Fruit fly (Drosophila melanogaster): Measurements from ENCODE around the gene osk.

The osk gene

DNA sequence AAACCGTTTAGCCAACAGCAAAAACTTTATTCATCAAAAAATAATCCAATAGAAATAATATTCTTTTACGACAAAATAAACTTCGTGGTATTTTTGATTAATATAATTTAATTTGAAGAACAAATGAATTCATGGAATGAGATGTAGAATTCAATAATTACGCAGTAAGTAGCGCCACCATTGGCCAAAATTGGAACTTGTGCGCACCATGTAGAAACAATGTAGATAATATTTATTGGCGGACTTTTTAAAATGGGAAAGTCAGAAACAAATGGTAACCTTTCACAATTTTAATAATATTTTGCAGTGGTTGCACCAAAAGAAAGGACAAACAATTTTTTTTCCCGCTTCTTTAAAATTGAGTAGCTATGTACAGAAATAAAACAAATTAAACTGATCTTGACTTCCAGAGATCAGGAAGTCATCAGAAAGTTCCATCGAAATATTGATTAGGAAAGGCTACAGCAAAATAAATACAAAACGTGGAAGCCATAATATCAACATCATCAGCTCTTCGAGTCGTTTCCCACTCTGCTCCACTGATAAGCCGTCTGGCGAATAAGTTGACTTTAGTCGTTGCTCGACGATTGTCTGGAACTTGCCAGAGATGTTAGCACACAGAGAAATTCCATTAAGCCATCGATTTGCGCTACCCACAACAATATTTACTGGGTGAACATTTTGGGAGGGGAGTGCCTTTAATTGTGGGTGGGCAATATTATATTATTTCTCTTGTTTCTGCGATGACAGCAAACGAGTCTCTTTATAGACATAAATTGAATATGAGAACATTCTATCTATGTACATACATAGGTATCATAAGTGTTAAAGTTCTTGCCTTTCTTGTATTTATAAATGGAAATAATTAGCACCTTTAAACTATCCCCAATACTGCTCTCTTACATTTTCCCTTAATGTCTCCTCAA is 45.2 kb downstream of the osk start:
- TF ChIP-seq Rel (GFP tag; optimal IDR thresholded peaks at IDR 0.05) (no peak), Rel (tag; optimal IDR thresholded peaks at IDR 0.05) (no peak), foxo (GFP tag; optimal IDR thresholded peaks at IDR 0.05) (peak in 1 of 2 experiments; percentile 7), brk (GFP tag; optimal IDR thresholded peaks at IDR 0.05) (peak; percentile 13), h (GFP tag; optimal IDR thresholded peaks at IDR 0.05) (peak; percentile 13), fru (GFP tag; optimal IDR thresholded peaks at IDR 0.05) (peak; percentile 23)

- no peak for TF ChIP-seq Hr78 (GFP tag; optimal IDR thresholded peaks at IDR 0.05)
- no peak for TF ChIP-seq CG9705 (GFP tag; optimal IDR thresholded peaks at IDR 0.05)
- TF ChIP-seq sv (GFP tag; optimal IDR thresholded peaks at IDR 0.05): no peak
- no peak for TF ChIP-seq jim (GFP tag; optimal IDR thresholded peaks at IDR 0.05)
- TF ChIP-seq Jra (GFP tag; optimal IDR thresholded peaks at IDR 0.05): no peak
- no peak for TF ChIP-seq GATAd (GFP tag; optimal IDR thresholded peaks at IDR 0.05)
- no peak for TF ChIP-seq Hr83 (GFP tag; optimal IDR thresholded peaks at IDR 0.05; ENCODE audit: poor library complexity, severe bottlenecking)
- TF ChIP-seq OdsH (GFP tag; optimal IDR thresholded peaks at IDR 0.05): no peak
- TF ChIP-seq dsf (GFP tag; optimal IDR thresholded peaks at IDR 0.05; ENCODE audit: borderline replicate concordance): no peak
- TF ChIP-seq Dif (GFP tag; optimal IDR thresholded peaks at IDR 0.05; ENCODE audit: partially characterized antibody): peak; percentile 67
- TF ChIP-seq foxo (GFP tag; optimal IDR thresholded peaks at IDR 0.05): no peak
- TF ChIP-seq brk (GFP tag; optimal IDR thresholded peaks at IDR 0.05): no peak
- TF ChIP-seq dl (GFP tag; optimal IDR thresholded peaks at IDR 0.05; ENCODE audit: insufficient read depth in 1 of 2, partially characterized antibody in 2 of 2): peak; percentile 59 to 60
- TF ChIP-seq Hnf4 (GFP tag; optimal IDR thresholded peaks at IDR 0.05): no peak
Observed at dm6 chr3R:8980776-8981165, 45.8 kb downstream of the osk start, which contains the start of gene CAHbeta. TSS of gene CAHbeta (plus strand) at chr3R:8980860.

DNA sequence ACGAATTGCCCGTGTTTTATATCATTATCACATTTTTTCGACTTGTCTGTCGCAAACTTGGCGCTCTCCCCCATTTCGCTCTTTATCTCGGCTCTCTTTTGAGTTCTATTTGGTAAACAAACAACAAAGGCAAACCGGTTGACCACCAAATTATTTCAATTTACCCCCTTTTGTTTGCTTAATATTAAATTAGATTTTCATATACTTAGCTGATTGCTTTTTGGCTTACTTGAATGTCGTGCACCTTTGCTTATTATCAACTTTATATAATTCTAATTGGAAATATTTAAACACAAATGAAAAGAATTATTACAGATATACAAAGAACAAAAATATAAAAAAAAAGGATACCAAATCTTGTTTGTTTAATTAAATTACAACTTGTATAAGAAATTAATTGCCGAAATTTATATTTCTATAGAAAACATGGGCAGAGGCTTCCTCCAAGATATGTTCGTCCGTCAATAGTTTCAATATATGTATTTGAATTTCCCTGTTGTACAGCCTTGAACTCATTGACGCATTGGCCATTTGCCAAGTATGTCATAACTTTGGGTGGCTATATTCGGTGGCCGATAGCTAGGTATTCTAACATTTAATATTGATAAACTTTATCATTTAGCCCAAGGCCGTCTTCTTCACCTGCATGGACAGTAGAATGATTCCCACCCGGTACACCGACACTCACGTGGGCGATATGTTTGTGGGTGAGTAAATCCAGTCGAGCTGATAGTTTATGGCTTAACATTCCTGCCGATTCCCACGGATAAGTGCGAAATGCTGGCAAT is 46.5 kb downstream of the osk start:
- TF ChIP-seq Myc (optimal IDR thresholded peaks at IDR 0.05): no peak
- peak; percentile 30 for TF ChIP-seq Dif (GFP tag; optimal IDR thresholded peaks at IDR 0.05; ENCODE audit: partially characterized antibody)

DNA sequence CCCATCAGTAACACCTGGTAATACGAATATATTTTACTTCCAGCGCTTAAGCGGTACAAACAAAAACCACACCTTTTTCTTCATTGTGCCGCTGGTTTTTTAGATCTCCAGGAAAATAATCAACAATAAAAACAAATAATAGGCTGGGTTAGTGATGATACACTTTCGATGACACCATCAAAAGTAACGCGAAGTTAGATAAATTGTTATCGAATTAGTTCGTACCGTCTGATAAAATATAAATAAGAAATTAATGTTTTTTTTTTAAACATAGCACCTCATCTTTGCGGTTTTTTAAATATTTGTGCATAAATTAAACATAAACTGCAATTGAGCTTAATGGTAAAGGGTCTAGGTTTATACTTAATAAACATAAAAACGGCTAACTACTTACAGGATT is 49.2 kb downstream of the osk start, which contains the start of gene RagA-B:
RagA-B (minus strand) TSS at position 175 of the 400 bp plus-strand sequence.
- TF ChIP-seq Myc (optimal IDR thresholded peaks at IDR 0.05) (no peak), usp (GFP tag; optimal IDR thresholded peaks at IDR 0.05) (no peak), brk (GFP tag; optimal IDR thresholded peaks at IDR 0.05) (no peak), dl (GFP tag; optimal IDR thresholded peaks at IDR 0.05; ENCODE audit: insufficient read depth in 1 of 2, partially characterized antibody in 2 of 2) (no peak), sv (GFP tag; optimal IDR thresholded peaks at IDR 0.05) (no peak), jim (GFP tag; optimal IDR thresholded peaks at IDR 0.05) (no peak), Hr83 (GFP tag; optimal IDR thresholded peaks at IDR 0.05; ENCODE audit: poor library complexity, severe bottlenecking) (no peak)

- TF ChIP-seq brk (GFP tag; optimal IDR thresholded peaks at IDR 0.05) (no peak), dmrt93B (GFP tag; optimal IDR thresholded peaks at IDR 0.05) (no peak), usp (GFP tag; optimal IDR thresholded peaks at IDR 0.05) (no peak), Hnf4 (GFP tag; optimal IDR thresholded peaks at IDR 0.05) (no peak), ey (GFP tag; optimal IDR thresholded peaks at IDR 0.05) (peak; percentile 37), CG32264 (GFP tag; optimal IDR thresholded peaks at IDR 0.05) (no peak), HLH106 (tag; optimal IDR thresholded peaks at IDR 0.05) (peak; percentile 71), dl (GFP tag; optimal IDR thresholded peaks at IDR 0.05; ENCODE audit: insufficient read depth in 1 of 2, partially characterized antibody in 2 of 2) (no peak), fru (GFP tag; optimal IDR thresholded peaks at IDR 0.05) (peak; percentile 44), sage (GFP tag; optimal IDR thresholded peaks at IDR 0.05) (no peak), h (GFP tag; optimal IDR thresholded peaks at IDR 0.05) (no peak), Myc (optimal IDR thresholded peaks at IDR 0.05) (peak; percentile 23), dsf (GFP tag; optimal IDR thresholded peaks at IDR 0.05; ENCODE audit: borderline replicate concordance) (no peak), GATAd (GFP tag; optimal IDR thresholded peaks at IDR 0.05) (no peak), CG9705 (GFP tag; optimal IDR thresholded peaks at IDR 0.05) (peak; percentile 62), Sp1 (GFP tag; optimal IDR thresholded peaks at IDR 0.05) (peak; percentile 42), Hr83 (GFP tag; optimal IDR thresholded peaks at IDR 0.05; ENCODE audit: poor library complexity, severe bottlenecking) (peak; percentile 25), psq (GFP tag; optimal IDR thresholded peaks at IDR 0.05) (peak; percentile 26), Abd-B (GFP tag; optimal IDR thresholded peaks at IDR 0.05) (no peak), Rel (GFP tag; optimal IDR thresholded peaks at IDR 0.05) (no peak), Rel (tag; optimal IDR thresholded peaks at IDR 0.05) (peak; percentile 15), foxo (GFP tag; optimal IDR thresholded peaks at IDR 0.05) (peak in 1 of 2 experiments; percentile 48), br (GFP tag; optimal IDR thresholded peaks at IDR 0.05) (no peak), CrebA (GFP tag; optimal IDR thresholded peaks at IDR 0.05; ENCODE audit: borderline replicate concordance) (no peak), OdsH (GFP tag; optimal IDR thresholded peaks at IDR 0.05) (peak; percentile 24), woc (GFP tag; optimal IDR thresholded peaks at IDR 0.05) (peak; percentile 51), Mio (GFP tag; optimal IDR thresholded peaks at IDR 0.05) (no peak), sv (GFP tag; optimal IDR thresholded peaks at IDR 0.05) (no peak), Dfd (GFP tag; optimal IDR thresholded peaks at IDR 0.05) (no peak), N (GFP tag; optimal IDR thresholded peaks at IDR 0.05) (no peak), Jra (GFP tag; optimal IDR thresholded peaks at IDR 0.05) (peak; percentile 31)
Observed at dm6 chr3R:8984602-8985074, 49.7 kb downstream of the osk start, which contains the start of gene CG11970. TSS of gene CG11970 (plus strand) at chr3R:8984718.
